Fruit fly (Drosophila melanogaster): ENCODE measurements around the gene Mnat9.

Mnat9 gene

dm6 chr3R:31588374-31588773, 27.6 kb downstream of the Mnat9 start, which contains the start of gene CG1635 (continued):
- TF ChIP-seq CG8290 (GFP tag; optimal IDR thresholded peaks at IDR 0.05) (peak; percentile 96), CG8290 (tag; optimal IDR thresholded peaks at IDR 0.05) (peak; percentile 95 to 99), CG12219 (GFP tag; optimal IDR thresholded peaks at IDR 0.05) (peak; percentile 99), Dip2 (GFP tag; IDR thresholded peaks at IDR 0.05) (peak; percentile 78), HLH4C (GFP tag; IDR thresholded peaks at IDR 0.05; ENCODE audit: partially characterized antibody) (peak; percentile 32; the same call in 2 of the 3 replicates), CG11093 (GFP tag; IDR thresholded peaks at IDR 0.05) (peak; percentile 98), Xbp1 (GFP tag; optimal IDR thresholded peaks at IDR 0.05) (peak; percentile 99), CG15696 (tag; optimal IDR thresholded peaks at IDR 0.05) (peak; percentile 98), tap (tag; optimal IDR thresholded peaks at IDR 0.05) (peak; percentile 100), cas (GFP tag; IDR thresholded peaks at IDR 0.05) (peak; percentile 99), insv (GFP tag; optimal IDR thresholded peaks at IDR 0.05) (peak; percentile 74 to 87), lab (GFP tag; optimal IDR thresholded peaks at IDR 0.05) (peak; percentile 100), Taf1 (GFP tag; IDR thresholded peaks at IDR 0.05) (peak; percentile 99), pzg (GFP tag; optimal IDR thresholded peaks at IDR 0.05) (peak; percentile 40), CG2199 (GFP tag; IDR thresholded peaks at IDR 0.05) (peak; percentile 99), caup (GFP tag; optimal IDR thresholded peaks at IDR 0.05; ENCODE audit: severe bottlenecking) (peak; percentile 99), sc (optimal IDR thresholded peaks at IDR 0.05) (no peak), sc (GFP tag; optimal IDR thresholded peaks at IDR 0.05) (peak; percentile 99), CG3281 (GFP tag; optimal IDR thresholded peaks at IDR 0.05) (peak; percentile 100), danr (GFP tag; IDR thresholded peaks at IDR 0.05) (peak; percentile 99), Hr3 (GFP tag; optimal IDR thresholded peaks at IDR 0.05) (peak; percentile 99), CG5953 (GFP tag; IDR thresholded peaks at IDR 0.05) (peak; percentile 99), Max (GFP tag; optimal IDR thresholded peaks at IDR 0.05) (peak; percentile 99), Sox100B (GFP tag; optimal IDR thresholded peaks at IDR 0.05) (peak; percentile 99), CG15011 (GFP tag; optimal IDR thresholded peaks at IDR 0.05) (peak; percentile 99), pho (GFP tag; optimal IDR thresholded peaks at IDR 0.05) (peak; percentile 99), Rfx (GFP tag; IDR thresholded peaks at IDR 0.05) (peak; percentile 99), hkb (optimal IDR thresholded peaks at IDR 0.05) (no peak), hkb (GFP tag; IDR thresholded peaks at IDR 0.05) (peak; percentile 100), CG17612 (GFP tag; IDR thresholded peaks at IDR 0.05) (peak; percentile 98), CG11247 (GFP tag; IDR thresholded peaks at IDR 0.05) (peak; percentile 99), Bteb2 (GFP tag; optimal IDR thresholded peaks at IDR 0.05) (peak; percentile 99), Ssrp (tag; optimal IDR thresholded peaks at IDR 0.05) (peak; percentile 99), Med (GFP tag) (peak; percentile 99), ERR (GFP tag; optimal IDR thresholded peaks at IDR 0.05) (peak; percentile 97), CG34376 (GFP tag; optimal IDR thresholded peaks at IDR 0.05) (peak; percentile 100), Hey (tag; optimal IDR thresholded peaks at IDR 0.05) (peak; percentile 95), GATAe (GFP tag; conservative IDR thresholded peaks at IDR 0.05) (peak; percentile 98), sna (GFP tag; IDR thresholded peaks at IDR 0.05; ENCODE audit: partially characterized antibody) (peak; percentile 73), Blimp-1 (GFP tag; optimal IDR thresholded peaks at IDR 0.05) (peak; percentile 99), Lhr (GFP tag; optimal IDR thresholded peaks at IDR 0.05) (peak; percentile 97), CG10462 (GFP tag; optimal IDR thresholded peaks at IDR 0.05) (peak; percentile 97), hth (optimal IDR thresholded peaks at IDR 0.05) (no peak), CG14441 (GFP tag; IDR thresholded peaks at IDR 0.05) (peak; percentile 99), yki (optimal IDR thresholded peaks at IDR 0.05) (no peak), abd-A (tag; optimal IDR thresholded peaks at IDR 0.05) (no peak), bigmax (GFP tag; optimal IDR thresholded peaks at IDR 0.05) (peak; percentile 88), en (GFP tag; optimal IDR thresholded peaks at IDR 0.05) (peak; percentile 96), Trl (optimal IDR thresholded peaks at IDR 0.05) (no peak), Trl (GFP tag; optimal IDR thresholded peaks at IDR 0.05) (peak; percentile 95), CG16813 (GFP tag; IDR thresholded peaks at IDR 0.05; ENCODE audit: partially characterized antibody) (peak; percentile 51), CG10959 (GFP tag; IDR thresholded peaks at IDR 0.05) (peak; percentile 96), CG1603 (tag; optimal IDR thresholded peaks at IDR 0.05) (peak; percentile 97)

Data from whole organism, embryonic.